Worm (Caenorhabditis elegans) whole organism, young adult: ENCODE results near the gene hpo-9.

Experiments used
- B0019.2 ChIP-seq: fragments of 200-800 bp; sonication (Bioruptor generic); conservative IDR thresholded peaks from 2 replicates; pipeline ENCODE4 v1.3.6; 2022; ENCODE audit warnings: missing genetic modification reagents, missing genetic modification characterization, missing compliant biosample characterization
- F37B4.10 ChIP-seq: fragments of 200-800 bp; sonication (Bioruptor generic); IDR thresholded peaks from 2 replicates; pipeline ENCODE4 v1.3.6; 2022; ENCODE audit warnings: missing genetic modification characterization, missing compliant biosample characterization
- F57C9.4 ChIP-seq: sonication (generic microtip); optimal IDR thresholded peaks from 2 replicates; lab custom pipeline; 2017; ENCODE audit warnings: mild to moderate bottlenecking, missing genetic modification characterization, missing compliant biosample characterization
- cebp-1 ChIP-seq, 2 experiments: fragments of 200-800 bp in 1 of 2; sonication (Bioruptor generic) in 1 of 2; sonication (generic microtip) in 1 of 2; IDR thresholded peaks in 1 of 2; optimal IDR thresholded peaks in 1 of 2; 2 replicates each; pipeline versions ENCODE4 v1.3.6 to Lab custom; 2017 to 2022; ENCODE audit warnings: missing compliant biosample characterization in 2 of 2, missing genetic modification characterization in 2 of 2, mild to moderate bottlenecking in 1 of 2, missing genetic modification reagents in 1 of 2, moderate library complexity in 1 of 2
- nhr-80 ChIP-seq: sonication (generic microtip); optimal IDR thresholded peaks from 2 replicates; lab custom pipeline; 2016; ENCODE audit warnings: missing genetic modification characterization, missing compliant biosample characterization
- repo-1 ChIP-seq: sonication (generic microtip); optimal IDR thresholded peaks from 2 replicates; lab custom pipeline; 2017; ENCODE audit warnings: mild to moderate bottlenecking, missing genetic modification characterization, missing compliant biosample characterization
- zfh-2 ChIP-seq: fragments of 200-800 bp; sonication (Bioruptor generic); conservative IDR thresholded peaks from 2 replicates; pipeline ENCODE4 v1.3.6; 2022; ENCODE audit warnings: missing genetic modification reagents, missing genetic modification characterization, missing compliant biosample characterization
- ztf-25 ChIP-seq: fragments of 200-800 bp; sonication (Bioruptor generic); IDR thresholded peaks from 2 replicates; pipeline ENCODE4 v1.3.6; 2022; ENCODE audit warnings: missing genetic modification reagents, missing genetic modification characterization, missing compliant biosample characterization

hpo-9 gene

ce11 chrV:7186599-7186998 lies 50.3 kb downstream of the hpo-9 start:
- TF ChIP-seq repo-1 (tag; lab: Kevin White, UChicago) (no peak), nhr-80 (tag; lab: Kevin White, UChicago) (peak; percentile 68), ztf-25 (no peak), cebp-1 (GFP tag; IDR thresholded peaks at IDR 0.05; lab: Robert Waterston, UW) (no peak), cebp-1 (tag; optimal IDR thresholded peaks at IDR 0.05; lab: Kevin White, UChicago) (peak; percentile 49), F37B4.10 (GFP tag; lab: Robert Waterston, UW) (no peak), zfh-2 (GFP tag; lab: Robert Waterston, UW) (no peak), F57C9.4 (no peak), B0019.2 (GFP tag; lab: Robert Waterston, UW) (no peak)
